Fruit fly (Drosophila melanogaster): ENCODE results near the gene RanBP3.

RanBP3 gene

dm6 chr3R:23757912-23758607 lies 5.4 kb upstream of the RanBP3 start, which contains the start of the genes PTPMT1 and Hrd3 (continued):
- TF ChIP-seq CG4617 (GFP tag; optimal IDR thresholded peaks at IDR 0.05; ENCODE audit: borderline replicate concordance) = peak; percentile 98
- TF ChIP-seq nerfin-1 (tag; optimal IDR thresholded peaks at IDR 0.05) = peak; percentile 98
- TF ChIP-seq nau (GFP tag; optimal IDR thresholded peaks at IDR 0.05) = no peak
- peak; percentile 96 for TF ChIP-seq Lhr (GFP tag; optimal IDR thresholded peaks at IDR 0.05)
- peak; percentile 94; the same call in 2 of the 3 replicates for TF ChIP-seq otp (GFP tag; IDR thresholded peaks at IDR 0.05)
- TF ChIP-seq Scr (GFP tag; IDR thresholded peaks at IDR 0.05; ENCODE audit: partially characterized antibody) = 0 out of 2 replicates have a peak, but pooled peaks have one; percentile 26
- TF ChIP-seq lola (GFP tag; optimal IDR thresholded peaks at IDR 0.05) = peak in 1 of 3 experiments; percentile 99
- peak; percentile 96 for TF ChIP-seq CG14014 (GFP tag; IDR thresholded peaks at IDR 0.05)
- peak; percentile 92 for TF ChIP-seq CG18011 (GFP tag; optimal IDR thresholded peaks at IDR 0.05)
- peak; percentile 55 for TF ChIP-seq CG9797 (GFP tag; optimal IDR thresholded peaks at IDR 0.05)
- TF ChIP-seq zfh1 (GFP tag; IDR thresholded peaks at IDR 0.05) = peak; percentile 96
- TF ChIP-seq sisA (GFP tag; IDR thresholded peaks at IDR 0.05) = peak; percentile 97
- peak; percentile 95 for TF ChIP-seq Mrtf (GFP tag; IDR thresholded peaks at IDR 0.05)
- TF ChIP-seq CG8290 (GFP tag; optimal IDR thresholded peaks at IDR 0.05) = peak; percentile 95
- TF ChIP-seq CG8290 (tag; optimal IDR thresholded peaks at IDR 0.05) = peak; percentile 85 to 96
- TF ChIP-seq nmo (GFP tag; optimal IDR thresholded peaks at IDR 0.05) = peak; percentile 100
- TF ChIP-seq CG2199 (GFP tag; IDR thresholded peaks at IDR 0.05) = peak; percentile 78; the same call in 1 of the 3 replicates
- TF ChIP-seq CG43689 (GFP tag; IDR thresholded peaks at IDR 0.05) = peak; percentile 82
- TF ChIP-seq HLH3B (GFP tag; IDR thresholded peaks at IDR 0.05) = peak; percentile 93
- peak in 1 of 3 experiments; percentile 96 for TF ChIP-seq Stat92E (GFP tag; optimal IDR thresholded peaks at IDR 0.05)
- peak; percentile 96 for TF ChIP-seq CG11247 (GFP tag; IDR thresholded peaks at IDR 0.05)
- peak; percentile 95 for TF ChIP-seq lbe (GFP tag; optimal IDR thresholded peaks at IDR 0.05)
- TF ChIP-seq zen (tag; optimal IDR thresholded peaks at IDR 0.05) = peak; percentile 98
- peak; percentile 87 for TF ChIP-seq ham (GFP tag; IDR thresholded peaks at IDR 0.05)
- TF ChIP-seq pb (GFP tag; optimal IDR thresholded peaks at IDR 0.05) = peak; percentile 97
- peak; percentile 100 for TF ChIP-seq Sox100B (GFP tag; optimal IDR thresholded peaks at IDR 0.05)
- no peak for TF ChIP-seq usp (GFP tag; optimal IDR thresholded peaks at IDR 0.05)
- TF ChIP-seq dysf (GFP tag; IDR thresholded peaks at IDR 0.05) = peak; percentile 98
- TF ChIP-seq bab2 (GFP tag; optimal IDR thresholded peaks at IDR 0.05) = peak; percentile 98
- TF ChIP-seq CG12299 (tag; optimal IDR thresholded peaks at IDR 0.05) = peak; percentile 96
- peak; percentile 99 for TF ChIP-seq CG1602 (GFP tag; optimal IDR thresholded peaks at IDR 0.05)
- peak; percentile 69 for TF ChIP-seq hkb (optimal IDR thresholded peaks at IDR 0.05)
- TF ChIP-seq hkb (GFP tag; IDR thresholded peaks at IDR 0.05) = peak; percentile 96
- peak; percentile 96 for TF ChIP-seq CG8944 (GFP tag; optimal IDR thresholded peaks at IDR 0.05)
- peak; percentile 95 for TF ChIP-seq CG32772 (GFP tag; IDR thresholded peaks at IDR 0.05)
- peak; percentile 93 for TF ChIP-seq HmgD (GFP tag; optimal IDR thresholded peaks at IDR 0.05)
- peak; percentile 91 for TF ChIP-seq Optix (GFP tag; IDR thresholded peaks at IDR 0.05)
- TF ChIP-seq Tbp (GFP tag; optimal IDR thresholded peaks at IDR 0.05) = no peak
- peak; percentile 92 for TF ChIP-seq stc (GFP tag; IDR thresholded peaks at IDR 0.05)
- TF ChIP-seq CG13123 (GFP tag; optimal IDR thresholded peaks at IDR 0.05) = peak; percentile 96
- peak; percentile 93 for TF ChIP-seq kah (GFP tag; optimal IDR thresholded peaks at IDR 0.05)
- TF ChIP-seq Nf-YB (GFP tag; optimal IDR thresholded peaks at IDR 0.05) = peak; percentile 89
- TF ChIP-seq CG14667 (GFP tag; IDR thresholded peaks at IDR 0.05) = peak; percentile 93
- peak; percentile 97 for TF ChIP-seq CG3407 (GFP tag; optimal IDR thresholded peaks at IDR 0.05)
- TF ChIP-seq CG14441 (GFP tag; IDR thresholded peaks at IDR 0.05) = peak; percentile 96
- peak; percentile 87 for TF ChIP-seq Ravus (GFP tag; IDR thresholded peaks at IDR 0.05)
- TF ChIP-seq Mes4 (GFP tag; optimal IDR thresholded peaks at IDR 0.05) = peak; percentile 96
- peak; percentile 95 for TF ChIP-seq NC2β (GFP tag; optimal IDR thresholded peaks at IDR 0.05)
- peak; percentile 98 for TF ChIP-seq mam (GFP tag; optimal IDR thresholded peaks at IDR 0.05)
- peak; percentile 97 for TF ChIP-seq Asciz (GFP tag; optimal IDR thresholded peaks at IDR 0.05)
